Fruit fly (Drosophila melanogaster) whole organism, embryonic: ENCODE results near the gene nod.

Experiments used
- Aef1 ChIP-seq: fragments of 200-800 bp; sonication (Bioruptor generic); IDR thresholded peaks from 3 replicates; pipeline ENCODE4 v1.3.6; 2022; ENCODE audit warnings: missing biosample characterization, missing genetic modification characterization
- CG13287 ChIP-seq: fragments of 200-800 bp; sonication (Bioruptor generic); IDR thresholded peaks from 2 replicates; pipeline ENCODE4 v1.3.6; 2022; ENCODE audit warnings: missing biosample characterization, missing genetic modification characterization; ENCODE audit not compliant: partially characterized antibody
- CG14710 ChIP-seq: fragments of 200-800 bp; sonication (Bioruptor generic); optimal IDR thresholded peaks from 3 replicates; lab custom pipeline; 2019; ENCODE audit warnings: missing biosample characterization, mild to moderate bottlenecking, missing genetic modification characterization, moderate library complexity
- CG1602 ChIP-seq: fragments of 200-800 bp; sonication (Bioruptor generic); optimal IDR thresholded peaks from 3 replicates; lab custom pipeline; 2016; ENCODE audit warnings: missing biosample characterization, missing genetic modification characterization
- CG16813 ChIP-seq: fragments of 200-800 bp; sonication (Bioruptor generic); IDR thresholded peaks from 3 replicates; pipeline ENCODE4 v1.3.6; 2022; ENCODE audit warnings: missing biosample characterization, missing genetic modification characterization; ENCODE audit not compliant: partially characterized antibody
- CG17802 ChIP-seq: fragments of 200-800 bp; sonication (Bioruptor generic); optimal IDR thresholded peaks from 2 replicates; lab custom pipeline; 2018; ENCODE audit warnings: missing biosample characterization, mild to moderate bottlenecking, missing genetic modification characterization, moderate library complexity
- CG18262 ChIP-seq: fragments of 200-800 bp; optimal IDR thresholded peaks from 3 replicates; lab custom pipeline; 2019; ENCODE audit warnings: missing biosample characterization, mild to moderate bottlenecking, missing genetic modification characterization, moderate library complexity
- CG2678 ChIP-seq: fragments of 200-800 bp; sonication (Bioruptor generic); optimal IDR thresholded peaks from 3 replicates; lab custom pipeline; 2019; ENCODE audit warnings: missing biosample characterization, mild to moderate bottlenecking, missing genetic modification characterization, moderate library complexity
- CG2712 ChIP-seq: fragments of 200-800 bp; optimal IDR thresholded peaks from 3 replicates; lab custom pipeline; 2019; ENCODE audit warnings: missing biosample characterization, mild to moderate bottlenecking, missing genetic modification characterization, moderate library complexity
- CG30020 ChIP-seq: fragments of 200-800 bp; optimal IDR thresholded peaks from 2 replicates; lab custom pipeline; 2019; ENCODE audit warnings: missing biosample characterization, mild to moderate bottlenecking, missing genetic modification characterization, moderate library complexity
- CG31388 ChIP-seq: fragments of 200-800 bp; sonication (Bioruptor generic); optimal IDR thresholded peaks from 2 replicates; lab custom pipeline; 2016; ENCODE audit warnings: missing biosample characterization, missing genetic modification characterization
- CG31441 ChIP-seq: fragments of 200-800 bp; sonication (Bioruptor generic); IDR thresholded peaks from 2 replicates; pipeline ENCODE4 v1.3.6; 2022; ENCODE audit warnings: missing biosample characterization, missing genetic modification characterization
- CG42726 ChIP-seq: fragments of 200-800 bp; sonication (Bioruptor generic); IDR thresholded peaks from 2 replicates; pipeline ENCODE4 v1.3.6; 2022; ENCODE audit warnings: missing biosample characterization, missing genetic modification characterization; ENCODE audit not compliant: partially characterized antibody
- CG5953 ChIP-seq: fragments of 200-800 bp; sonication (Bioruptor generic); IDR thresholded peaks from 2 replicates; pipeline ENCODE4 v1.3.6; 2022; ENCODE audit warnings: missing biosample characterization, missing genetic modification characterization
- CG8944 ChIP-seq: fragments of 200-800 bp; sonication (Bioruptor generic); optimal IDR thresholded peaks from 3 replicates; lab custom pipeline; 2016; ENCODE audit warnings: missing biosample characterization, missing genetic modification characterization
- CHES-1-like ChIP-seq: fragments of 200-800 bp; sonication (Bioruptor generic); optimal IDR thresholded peaks from 2 replicates; lab custom pipeline; 2016; ENCODE audit warnings: missing biosample characterization, missing genetic modification characterization
- CrebB ChIP-seq: fragments of 200-800 bp; sonication (Bioruptor generic); optimal IDR thresholded peaks from 3 replicates; lab custom pipeline; 2018; ENCODE audit warnings: missing biosample characterization, mild to moderate bottlenecking, missing genetic modification characterization
- Dfd ChIP-seq, 2 experiments: fragments of >200 bp; optimal IDR thresholded peaks; 2 replicates each; lab custom pipeline; 2017; ENCODE audit warnings: missing biosample characterization in 2 of 2, missing genetic modification characterization in 2 of 2
- Dll ChIP-seq: fragments of 200-800 bp; sonication (Bioruptor generic); IDR thresholded peaks from 4 replicates; pipeline ENCODE4 v1.3.6; 2022; ENCODE audit warnings: missing biosample characterization, missing genetic modification characterization; ENCODE audit not compliant: partially characterized antibody
- E2f2 ChIP-seq: fragments of 200-800 bp; sonication (Bioruptor generic); IDR thresholded peaks from 2 replicates; pipeline ENCODE4 v1.3.6; 2022; ENCODE audit warnings: missing biosample characterization, missing genetic modification characterization
- HLH54F ChIP-seq: fragments of 200-800 bp; sonication (Bioruptor generic); optimal IDR thresholded peaks from 3 replicates; lab custom pipeline; 2016; ENCODE audit warnings: missing biosample characterization, missing genetic modification characterization
- Max ChIP-seq: fragments of 200-800 bp; sonication (Bioruptor generic); optimal IDR thresholded peaks from 2 replicates; lab custom pipeline; 2016; ENCODE audit warnings: missing biosample characterization, mild to moderate bottlenecking, missing genetic modification characterization
- Med ChIP-seq: fragments of 200-800 bp; sonication (Bioruptor generic); peaks from one replicate; lab custom pipeline; 2016; ENCODE audit warnings: missing biosample characterization, missing genetic modification characterization, mild to moderate bottlenecking, inconsistent platforms, moderate library complexity
- Opbp ChIP-seq: fragments of 200-800 bp; sonication (Bioruptor generic); IDR thresholded peaks from 3 replicates; pipeline ENCODE4 v1.3.6; 2022; ENCODE audit warnings: missing biosample characterization, missing genetic modification characterization; ENCODE audit not compliant: partially characterized antibody
- Spps ChIP-seq: fragments of 200-800 bp; sonication (Bioruptor generic); optimal IDR thresholded peaks from 2 replicates; lab custom pipeline; 2018; ENCODE audit warnings: missing biosample characterization, mild to moderate bottlenecking, missing genetic modification characterization
- Sry-β ChIP-seq: fragments of 200-800 bp; sonication (Bioruptor generic); optimal IDR thresholded peaks from 2 replicates; lab custom pipeline; 2018; ENCODE audit warnings: missing biosample characterization, mild to moderate bottlenecking, missing genetic modification characterization, moderate library complexity
- Trl ChIP-seq, 3 experiments: fragments of >200 bp in 2 of 3; fragments of 200-800 bp in 1 of 3; sonication (Bioruptor generic) in 1 of 3; optimal IDR thresholded peaks; 2 replicates in 1 of 3; 3 replicates in 2 of 3; lab custom pipeline; 2016 to 2017; ENCODE audit warnings: missing biosample characterization in 1 of 3, missing genetic modification characterization in 1 of 3
- YL-1 ChIP-seq: fragments of 200-800 bp; sonication (Bioruptor generic); optimal IDR thresholded peaks from 3 replicates; lab custom pipeline; 2017; ENCODE audit warnings: missing biosample characterization, mild to moderate bottlenecking, missing genetic modification characterization
- crc ChIP-seq: fragments of 200-800 bp; sonication (Bioruptor generic); optimal IDR thresholded peaks from 2 replicates; lab custom pipeline; 2016; ENCODE audit warnings: missing biosample characterization, missing genetic modification characterization
- crol ChIP-seq: fragments of 200-800 bp; sonication (Bioruptor generic); IDR thresholded peaks from 2 replicates; pipeline ENCODE4 v1.3.6; 2022; ENCODE audit warnings: missing biosample characterization, missing genetic modification characterization
- dimm ChIP-seq: fragments of 200-800 bp; sonication (Bioruptor generic); IDR thresholded peaks from 2 replicates; pipeline ENCODE4 v1.3.6; 2022; ENCODE audit warnings: missing biosample characterization, missing genetic modification characterization
- fu2 ChIP-seq: fragments of 200-800 bp; sonication (Bioruptor generic); optimal IDR thresholded peaks from 2 replicates; lab custom pipeline; 2016; ENCODE audit warnings: missing biosample characterization, missing genetic modification characterization
- gce ChIP-seq: fragments of 200-800 bp; sonication (Bioruptor generic); IDR thresholded peaks from 3 replicates; pipeline ENCODE4 v1.3.6; 2022; ENCODE audit warnings: missing biosample characterization, missing genetic modification characterization
- gcm2 ChIP-seq: fragments of 200-800 bp; sonication (Bioruptor generic); optimal IDR thresholded peaks from 2 replicates; lab custom pipeline; 2016; ENCODE audit warnings: missing biosample characterization, missing genetic modification characterization
- gsb ChIP-seq: fragments of 200-800 bp; sonication (Bioruptor generic); IDR thresholded peaks from 2 replicates; pipeline ENCODE4 v1.3.6; 2022; ENCODE audit warnings: missing biosample characterization, missing genetic modification characterization
- hb ChIP-seq: fragments of 200-800 bp; sonication (Bioruptor generic); IDR thresholded peaks from 3 replicates; pipeline ENCODE4 v1.3.6; 2022; ENCODE audit warnings: missing biosample characterization, missing genetic modification characterization; ENCODE audit not compliant: partially characterized antibody
- hbn ChIP-seq: fragments of 200-800 bp; sonication (Bioruptor generic); IDR thresholded peaks from 2 replicates; pipeline ENCODE4 v1.3.6; 2022; ENCODE audit warnings: missing biosample characterization, missing genetic modification characterization; ENCODE audit not compliant: partially characterized antibody
- knrl ChIP-seq: fragments of 200-800 bp; sonication (Bioruptor generic); IDR thresholded peaks from 3 replicates; pipeline ENCODE4 v1.3.6; 2022; ENCODE audit warnings: missing biosample characterization, missing genetic modification characterization; ENCODE audit not compliant: partially characterized antibody
- lab ChIP-seq: fragments of 200-800 bp; sonication (Bioruptor generic); optimal IDR thresholded peaks from 3 replicates; lab custom pipeline; 2017; ENCODE audit warnings: missing biosample characterization, missing genetic modification characterization, mild to moderate bottlenecking, moderate library complexity, missing genetic modification reagents
- mirr ChIP-seq: fragments of 200-800 bp; sonication (Bioruptor generic); optimal IDR thresholded peaks from 3 replicates; lab custom pipeline; 2018; ENCODE audit warnings: missing biosample characterization, mild to moderate bottlenecking, missing genetic modification characterization
- prd ChIP-seq, 3 experiments: fragments of >200 bp in 2 of 3; fragments of 200-800 bp in 1 of 3; sonication (Bioruptor generic) in 1 of 3; optimal IDR thresholded peaks in 2 of 3; IDR thresholded peaks in 1 of 3; 2 replicates in 2 of 3; 3 replicates in 1 of 3; pipeline versions ENCODE4 v1.3.6 to Lab custom; 2017 to 2022; ENCODE audit warnings: missing biosample characterization in 1 of 3, missing genetic modification characterization in 1 of 3
- sd ChIP-seq: fragments of 200-800 bp; sonication (Bioruptor generic); optimal IDR thresholded peaks from 3 replicates; lab custom pipeline; 2018; ENCODE audit warnings: missing biosample characterization, mild to moderate bottlenecking, missing genetic modification characterization, moderate library complexity
- slbo ChIP-seq: fragments of 200-800 bp; sonication (Bioruptor generic); IDR thresholded peaks from 2 replicates; pipeline ENCODE4 v1.3.6; 2022; ENCODE audit warnings: missing biosample characterization, missing genetic modification characterization
- tna ChIP-seq: fragments of 200-800 bp; sonication (Bioruptor generic); IDR thresholded peaks from 2 replicates; pipeline ENCODE4 v1.3.6; 2022; ENCODE audit warnings: missing biosample characterization, missing genetic modification characterization; ENCODE audit not compliant: partially characterized antibody
- toy ChIP-seq: fragments of 200-800 bp; sonication (Bioruptor generic); IDR thresholded peaks from 2 replicates; pipeline ENCODE4 v1.3.6; 2022; ENCODE audit warnings: missing biosample characterization, missing genetic modification characterization
- vnd ChIP-seq: fragments of 200-800 bp; sonication (Bioruptor generic); IDR thresholded peaks from 3 replicates; pipeline ENCODE4 v1.3.6; 2022; ENCODE audit warnings: missing biosample characterization, missing genetic modification characterization; ENCODE audit not compliant: partially characterized antibody
- vvl ChIP-seq: fragments of 200-800 bp; sonication (Bioruptor generic); IDR thresholded peaks from 2 replicates; pipeline ENCODE4 v1.3.6; 2022; ENCODE audit warnings: missing biosample characterization, missing genetic modification characterization

nod gene

dm6 chrX:11615652-11616495 lies 35.3 kb downstream of the nod start, which contains the start of the genes RPA3 and Met (continued):
- TF ChIP-seq Trl (optimal IDR thresholded peaks at IDR 0.05; lab: Kevin White, UChicago): no peak
- TF ChIP-seq Trl (GFP tag; optimal IDR thresholded peaks at IDR 0.05; lab: Kevin White, UChicago): no peak
- TF ChIP-seq CG13287 (GFP tag; lab: Robert Waterston, UW): peak; percentile 74
- no peak for TF ChIP-seq crc (GFP tag; lab: Kevin White, UChicago)
- peak; percentile 60; the same call in 2 of the 3 replicates for TF ChIP-seq CG16813 (GFP tag; lab: Robert Waterston, UW)
- TF ChIP-seq slbo: no peak
- peak; percentile 67; the same call in 2 of the 3 replicates for TF ChIP-seq knrl (GFP tag; lab: Robert Waterston, UW)
- peak; percentile 65 for TF ChIP-seq vnd
- no peak for TF ChIP-seq Sry-β (GFP tag; lab: Kevin White, UChicago)
- no peak for TF ChIP-seq CG1602 (GFP tag; lab: Kevin White, UChicago)
- TF ChIP-seq dimm: no peak
- no peak for TF ChIP-seq CG31441 (GFP tag; lab: Robert Waterston, UW)
- peak; percentile 81 for TF ChIP-seq Dll
- no peak for TF ChIP-seq crol (GFP tag; lab: Robert Waterston, UW)
- TF ChIP-seq CG18262 (tag; lab: Kevin White, UChicago): no peak
- no peak for TF ChIP-seq gce (GFP tag; lab: Robert Waterston, UW)
- no peak for TF ChIP-seq HLH54F (GFP tag; lab: Kevin White, UChicago)
- no peak for TF ChIP-seq sd
- peak; percentile 62 for TF ChIP-seq YL-1
- 0 out of 2 replicates have a peak, but pooled peaks have one; percentile 28 for TF ChIP-seq CG42726 (GFP tag; lab: Robert Waterston, UW)
- no peak for TF ChIP-seq lab
- TF ChIP-seq vvl (GFP tag; lab: Robert Waterston, UW): no peak
- TF ChIP-seq Aef1 (GFP tag; lab: Robert Waterston, UW): no peak
- TF ChIP-seq CG14710: peak; percentile 28
- no peak for TF ChIP-seq CG8944
- TF ChIP-seq prd (optimal IDR thresholded peaks at IDR 0.05; lab: Kevin White, UChicago): no peak
- no peak for TF ChIP-seq prd (GFP tag; IDR thresholded peaks at IDR 0.05; lab: Robert Waterston, UW)
- peak; percentile 65 for TF ChIP-seq E2f2 (GFP tag; lab: Robert Waterston, UW)
- peak; percentile 58 for TF ChIP-seq CG17802 (tag; lab: Kevin White, UChicago)
- no peak for TF ChIP-seq CG31388 (GFP tag; lab: Kevin White, UChicago)
- peak; percentile 71; the same call in 1 of the 3 replicates for TF ChIP-seq hb (GFP tag; lab: Robert Waterston, UW)
- no peak for TF ChIP-seq gsb (GFP tag; lab: Robert Waterston, UW)
- no peak for TF ChIP-seq CrebB (tag; lab: Kevin White, UChicago)
- peak; percentile 79 for TF ChIP-seq CG30020 (tag; lab: Kevin White, UChicago)
- TF ChIP-seq fu2: no peak
- peak; percentile 35 for TF ChIP-seq CG2712 (tag; lab: Kevin White, UChicago)
- TF ChIP-seq Max (GFP tag; lab: Kevin White, UChicago): no peak
- no peak for TF ChIP-seq mirr (GFP tag; lab: Kevin White, UChicago)
- TF ChIP-seq CG5953 (GFP tag; lab: Robert Waterston, UW): no peak
- peak; percentile 42; the same call in 1 of the 2 replicates for TF ChIP-seq hbn (GFP tag; lab: Robert Waterston, UW)
- no peak for TF ChIP-seq Dfd (GFP tag; optimal IDR thresholded peaks at IDR 0.05; lab: Kevin White, UChicago)
- TF ChIP-seq Spps (tag; lab: Kevin White, UChicago): no peak
- no peak for TF ChIP-seq gcm2 (GFP tag; lab: Kevin White, UChicago)
- no peak for TF ChIP-seq CG2678 (tag; lab: Kevin White, UChicago)
- TF ChIP-seq CHES-1-like (GFP tag; lab: Kevin White, UChicago): no peak
- TF ChIP-seq toy: no peak
- TF ChIP-seq tna (GFP tag; lab: Robert Waterston, UW): peak; percentile 58; the same call in 1 of the 2 replicates
- TF ChIP-seq Opbp (GFP tag; lab: Robert Waterston, UW): peak; percentile 58; the same call in 1 of the 3 replicates
- peak; percentile 70 for TF ChIP-seq Med (GFP tag; lab: Kevin White, UChicago)
